Fruit fly (Drosophila melanogaster) whole organism, pupa: ENCODE data around the gene Ulp1.

Experiments used
- CG14655 ChIP-seq: fragments of 200-800 bp; sonication (Bioruptor generic); optimal IDR thresholded peaks from 3 replicates; lab custom pipeline; 2017; ENCODE audit warnings: mild to moderate bottlenecking, missing biosample characterization, missing genetic modification reagents, missing genetic modification characterization
- CG15710 ChIP-seq: fragments of 200-800 bp; sonication (Bioruptor generic); optimal IDR thresholded peaks from 2 replicates; lab custom pipeline; 2018; ENCODE audit warnings: missing biosample characterization, mild to moderate bottlenecking, missing genetic modification characterization, moderate library complexity
- CG34367 ChIP-seq: fragments of 200-800 bp; sonication (Bioruptor generic); optimal IDR thresholded peaks from 2 replicates; lab custom pipeline; 2018; ENCODE audit warnings: missing biosample characterization, mild to moderate bottlenecking, missing genetic modification characterization
- Pif1A ChIP-seq: fragments of 200-800 bp; sonication (Bioruptor generic); optimal IDR thresholded peaks from 3 replicates; lab custom pipeline; 2016; ENCODE audit warnings: missing biosample characterization, missing genetic modification characterization
- fd96Ca ChIP-seq: fragments of 200-800 bp; sonication (Bioruptor generic); IDR thresholded peaks from 3 replicates; pipeline ENCODE4 v1.3.6; 2022; ENCODE audit warnings: missing biosample characterization, missing genetic modification characterization

dm6 chrX:19153288-19154130 is 54.5 kb downstream of the Ulp1 start:
- TF ChIP-seq CG15710 (tag; lab: Kevin White, UChicago) (no peak), fd96Ca (GFP tag; lab: Robert Waterston, UW) (peak; percentile 56; the same call in 2 of the 3 replicates), CG14655 (GFP tag; lab: Kevin White, UChicago) (no peak), CG34367 (tag; lab: Kevin White, UChicago) (no peak), Pif1A (GFP tag; lab: Kevin White, UChicago) (no peak)
